Worm (Caenorhabditis elegans): ENCODE data around the gene F55C9.14.

The F55C9.14 gene

DNA sequence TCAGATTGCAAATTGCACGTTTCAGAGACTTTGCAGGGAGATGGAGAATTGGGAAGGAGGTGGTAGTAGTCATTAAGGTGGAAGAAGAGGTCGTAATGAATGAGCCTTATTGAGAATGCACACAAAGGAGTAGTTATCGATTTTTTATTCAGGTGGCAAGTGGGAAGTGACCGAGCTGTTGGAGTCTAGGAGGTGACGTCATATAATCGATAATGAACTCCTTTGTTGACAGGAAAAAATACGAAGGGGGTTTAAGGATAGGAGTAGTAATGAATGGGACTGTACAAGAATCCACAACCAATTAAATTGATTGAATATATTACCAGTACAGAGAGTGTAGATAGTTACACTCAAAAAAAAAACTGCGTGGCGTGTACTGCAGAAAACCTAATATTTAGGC, 2.6 kb downstream of the F55C9.14 start, which contains the start of gene fbxb-62:
fbxb-62 (minus strand) TSS at position 101 of the 400 bp plus-strand sequence.
- no peak for TF ChIP-seq mdt-29 (GFP tag; IDR thresholded peaks at IDR 0.05)

DNA sequence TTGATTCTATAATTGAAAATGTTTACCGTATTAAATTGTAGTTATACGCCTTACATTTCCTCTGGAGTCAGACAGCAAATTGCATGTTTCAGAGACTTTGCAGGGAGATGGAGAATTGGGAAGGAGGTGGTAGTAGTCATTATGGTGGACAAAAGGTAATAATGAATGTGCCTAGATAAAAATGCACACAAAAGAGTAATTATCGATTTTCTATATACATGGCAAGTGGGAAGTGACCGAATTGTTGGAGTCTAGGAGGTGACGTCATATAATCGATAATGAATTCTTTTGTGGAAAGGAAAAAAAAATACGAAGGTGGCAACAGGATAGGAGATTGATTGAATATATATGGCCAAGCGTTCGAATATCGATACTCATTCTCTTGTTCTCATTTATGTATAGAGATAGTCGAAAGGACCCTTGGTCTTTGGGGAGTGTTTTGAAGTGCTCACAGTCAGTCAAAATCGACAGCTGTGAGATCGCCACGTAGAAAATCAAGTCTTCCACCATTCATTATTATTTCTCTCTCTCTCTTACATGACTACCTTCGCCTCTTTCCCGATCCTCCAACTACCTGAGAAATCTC, 4.3 kb downstream of the F55C9.14 start, which contains the start of the genes fbxb-63 and fbxb-61:
fbxb-63 (minus strand) TSS at position 142 of the 586 bp plus-strand sequence.
fbxb-61 (plus strand) TSS at position 536 of the 586 bp plus-strand sequence.
- TF ChIP-seq Y75B8A.6 (GFP tag; IDR thresholded peaks at IDR 0.05), result no peak
- peak; percentile 58 for TF ChIP-seq aha-1 (tag)
- peak; percentile 25 for TF ChIP-seq ceh-28 (tag; optimal IDR thresholded peaks at IDR 0.05)

DNA sequence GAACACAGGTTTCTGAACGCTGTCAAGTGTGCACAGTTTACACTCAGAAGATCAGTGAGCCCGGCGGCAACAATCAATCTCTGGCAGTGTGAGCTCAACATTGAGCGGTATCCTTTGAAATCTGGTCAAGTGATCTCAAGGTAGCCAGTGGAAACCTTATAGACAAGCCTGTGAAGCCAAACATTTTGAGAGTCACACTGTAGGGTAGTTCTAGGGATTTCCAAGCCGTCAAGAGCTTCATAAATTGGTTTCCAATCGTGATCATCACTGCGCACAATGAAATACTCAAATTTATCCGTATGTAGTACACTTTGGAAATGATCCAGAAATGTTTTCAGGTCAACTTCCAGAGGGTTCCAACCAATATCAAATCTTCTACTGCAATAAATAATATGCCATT, 7.5 kb downstream of the F55C9.14 start, which contains the start of gene F55C9.15:
F55C9.15 (minus strand) TSS at position 101 of the 400 bp plus-strand sequence.
- TF ChIP-seq daf-16 (GFP tag; optimal IDR thresholded peaks at IDR 0.05), result no peak
- TF ChIP-seq daf-16 (tag; optimal IDR thresholded peaks at IDR 0.05), result no peak

DNA sequence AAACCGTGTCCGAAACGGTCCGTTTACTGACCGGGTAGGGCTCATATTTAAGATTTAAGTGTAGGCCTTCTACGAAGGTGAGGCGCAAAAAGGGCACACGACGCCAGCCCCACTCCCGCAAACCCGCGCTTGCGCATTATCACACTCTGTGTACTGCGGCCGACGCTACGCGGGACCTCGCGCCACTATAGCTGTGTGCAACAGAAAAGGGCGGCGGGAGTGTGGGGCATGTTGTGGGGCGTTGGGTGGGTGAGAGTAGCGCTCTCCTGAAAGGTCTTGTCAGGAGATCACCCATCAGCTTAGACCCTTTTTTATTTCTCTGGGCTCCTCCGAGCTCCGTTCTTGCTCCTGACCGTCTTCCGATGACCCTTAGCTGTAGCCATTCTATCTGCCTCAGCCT, 8.8 kb downstream of the F55C9.14 start:
- TF ChIP-seq set-16 (GFP tag; IDR thresholded peaks at IDR 0.05) (peak; percentile 69), mep-1 (tag; optimal IDR thresholded peaks at IDR 0.05) (no peak), aha-1 (tag) (peak; percentile 45), lim-7 (GFP tag; IDR thresholded peaks at IDR 0.05) (no peak), mdl-1 (tag; optimal IDR thresholded peaks at IDR 0.05) (no peak), duxl-1 (tag; optimal IDR thresholded peaks at IDR 0.05; ENCODE audit: poor library complexity) (no peak), dmd-9 (GFP tag; IDR thresholded peaks at IDR 0.05) (no peak)

DNA sequence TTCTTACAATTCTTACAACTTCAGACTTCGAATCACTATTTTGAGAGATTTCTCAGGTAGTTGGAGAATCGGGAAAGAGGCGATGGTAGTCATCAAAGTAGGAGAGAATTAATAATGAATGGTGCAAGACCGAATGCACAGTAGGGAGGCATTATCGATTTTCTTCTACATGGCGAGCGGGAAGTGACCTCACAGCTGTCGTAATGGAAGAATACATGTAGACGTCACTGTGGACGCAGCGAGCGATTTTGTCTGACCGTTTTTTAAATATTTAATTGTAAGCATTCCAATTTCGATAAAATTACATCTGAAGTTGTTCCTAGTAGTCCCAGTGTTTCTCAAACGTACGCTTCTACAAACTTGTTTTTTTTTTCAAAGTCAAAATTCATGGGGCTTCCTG, 10.2 kb downstream of the F55C9.14 start, which contains the start of gene F55C9.11:
F55C9.11 (minus strand) TSS at position 101 of the 400 bp plus-strand sequence.
- TF ChIP-seq mxl-3 (GFP tag; optimal IDR thresholded peaks at IDR 0.05) (no peak), unc-62 (GFP tag; optimal IDR thresholded peaks at IDR 0.05 in 1 of 2) (peak in 1 of 2 experiments; percentile 62), unc-62 (tag; optimal IDR thresholded peaks at IDR 0.05) (no peak)

DNA sequence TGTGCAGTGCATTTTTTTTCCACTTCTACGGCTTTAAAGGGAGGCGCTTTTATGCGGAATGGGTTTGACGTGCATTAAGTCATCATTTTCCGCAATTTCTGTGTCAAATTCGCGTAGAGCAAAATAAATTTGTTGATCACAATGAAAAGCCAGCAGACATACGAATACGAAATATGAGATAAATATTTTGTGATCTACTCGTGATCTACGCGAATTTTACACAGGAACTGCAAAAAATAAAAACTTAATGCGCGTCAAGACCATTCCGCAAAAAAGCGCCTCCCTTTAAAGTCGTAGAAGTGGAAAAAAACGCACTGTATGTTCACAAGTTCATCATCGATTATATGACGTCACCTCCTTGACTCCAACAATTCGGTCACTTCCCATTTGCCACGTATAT, 12.0 kb downstream of the F55C9.14 start, which contains the start of gene C43D7.8:
C43D7.8 (minus strand) TSS at position 101 of the 400 bp plus-strand sequence.
- TF ChIP-seq lin-15B (tag; optimal IDR thresholded peaks at IDR 0.05) (no peak), dmd-9 (GFP tag; IDR thresholded peaks at IDR 0.05) (no peak), lin-38 (GFP tag; IDR thresholded peaks at IDR 0.05) (no peak), hlh-11 (tag; optimal IDR thresholded peaks at IDR 0.05) (no peak), mxl-2 (GFP tag; conservative IDR thresholded peaks at IDR 0.05) (no peak), Y105C5A.15 (GFP tag; IDR thresholded peaks at IDR 0.05) (no peak), madf-9 (GFP tag; conservative IDR thresholded peaks at IDR 0.05) (no peak), tag-97 (GFP tag; IDR thresholded peaks at IDR 0.05) (no peak), dve-1 (tag; optimal IDR thresholded peaks at IDR 0.05; ENCODE audit: insufficient read depth) (no peak), hmg-1.1 (GFP tag; IDR thresholded peaks at IDR 0.05) (no peak)

DNA sequence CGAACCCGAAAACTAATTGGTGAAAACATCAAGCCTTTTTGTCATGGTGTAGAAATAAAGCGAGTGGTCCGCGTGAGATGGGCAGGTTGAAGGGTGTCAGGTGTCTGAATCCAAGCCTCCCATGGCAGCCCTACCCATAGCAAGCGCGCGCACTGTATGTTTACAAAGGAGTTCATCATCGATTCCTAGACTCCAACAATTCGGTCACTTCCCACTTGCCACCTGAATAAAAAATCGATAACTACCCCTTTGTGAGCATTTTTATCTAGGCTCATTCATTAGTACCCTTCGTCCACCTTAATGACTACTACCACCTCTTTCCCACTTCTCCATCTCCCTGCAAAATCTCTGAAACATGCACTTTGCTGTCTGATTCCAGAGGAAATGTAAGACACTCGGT, 13.6 kb downstream of the F55C9.14 start, which contains the start of gene fbxb-64:
fbxb-64 (plus strand) TSS at position 301 of the 400 bp plus-strand sequence.
- TF ChIP-seq sdz-12 (GFP tag; optimal IDR thresholded peaks at IDR 0.05) (no peak), ztf-11 (tag; optimal IDR thresholded peaks at IDR 0.05) (no peak), spr-1 (tag; optimal IDR thresholded peaks at IDR 0.05) (no peak), ceh-82 (tag; optimal IDR thresholded peaks at IDR 0.05) (no peak), R02D3.7 (tag; optimal IDR thresholded peaks at IDR 0.05) (no peak)

Measured in whole organism, L4 larva.